Worm (Caenorhabditis elegans): ENCODE data around the gene dpl-1.

DNA sequence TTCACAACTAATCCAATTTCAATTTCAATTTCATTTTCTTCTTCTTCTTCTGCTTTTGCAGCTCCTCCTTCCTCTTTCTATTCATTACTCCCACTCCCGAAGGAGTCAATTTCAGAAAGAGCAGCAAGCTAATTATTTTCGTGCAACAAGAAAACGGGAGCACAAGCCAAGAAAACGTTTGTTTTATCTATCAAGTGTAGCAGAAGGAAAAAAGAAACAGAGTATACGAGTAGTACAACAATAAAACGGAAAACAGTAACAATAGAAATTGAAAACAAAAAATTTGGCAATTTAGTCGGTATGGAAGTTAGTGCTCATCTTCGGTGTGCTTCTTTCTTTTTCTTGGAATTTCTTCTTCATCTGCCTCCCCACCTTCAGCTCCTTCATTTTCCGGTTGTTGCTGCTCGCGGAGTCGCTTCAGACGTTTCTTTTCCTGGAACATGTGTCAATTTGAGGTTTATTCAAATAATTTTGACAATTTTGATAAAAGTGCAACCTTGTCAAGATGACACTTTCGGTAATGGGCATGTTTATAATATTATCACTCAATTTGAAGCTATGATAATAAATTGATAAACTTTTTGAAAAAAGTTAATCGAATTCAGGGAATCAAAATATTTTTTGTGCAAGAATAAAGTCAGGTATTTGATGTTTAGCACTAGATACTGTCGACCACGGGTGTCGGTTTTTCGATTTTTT is 3.8 kb upstream of the dpl-1 start, which contains the start of gene W07A12.8:
- TF ChIP-seq pha-4 (tag; optimal IDR thresholded peaks at IDR 0.05): no peak
- TF ChIP-seq lin-11 (tag; optimal IDR thresholded peaks at IDR 0.05): no peak
- no peak for TF ChIP-seq T23F11.4 (GFP tag; optimal IDR thresholded peaks at IDR 0.05)
- no peak for TF ChIP-seq ama-1 (optimal IDR thresholded peaks at IDR 0.05)
- no peak for TF ChIP-seq unc-55 (GFP tag; optimal IDR thresholded peaks at IDR 0.05)
- TF ChIP-seq pqm-1 (tag; optimal IDR thresholded peaks at IDR 0.05): no peak
- no peak for TF ChIP-seq nfya-1 (tag; optimal IDR thresholded peaks at IDR 0.05)
- no peak for TF ChIP-seq npax-4 (tag; optimal IDR thresholded peaks at IDR 0.05)
- TF ChIP-seq hlh-30 (tag; optimal IDR thresholded peaks at IDR 0.05; ENCODE audit: insufficient read depth): no peak
- no peak for TF ChIP-seq gmeb-2 (tag; optimal IDR thresholded peaks at IDR 0.05)
- no peak for TF ChIP-seq ceh-18 (tag; optimal IDR thresholded peaks at IDR 0.05)
- no peak for TF ChIP-seq tbx-7 (tag; optimal IDR thresholded peaks at IDR 0.05)

Measured in whole organism, late embryonic.